Fruit fly (Drosophila melanogaster) whole organism, wandering third instar larva: ENCODE measurements around the gene CG4073.

Experiments
- CG32264 ChIP-seq: fragments of 200-800 bp; sonication (Bioruptor generic); optimal IDR thresholded peaks from 2 replicates; lab custom pipeline; 2016; ENCODE audit warnings: missing biosample characterization, missing genetic modification characterization
- CG9705 ChIP-seq: fragments of 200-800 bp; sonication (Bioruptor generic); optimal IDR thresholded peaks from 2 replicates; lab custom pipeline; 2018; ENCODE audit warnings: missing biosample characterization, mild to moderate bottlenecking, missing genetic modification characterization
- CrebA ChIP-seq: fragments of 200-800 bp; sonication (Bioruptor generic); optimal IDR thresholded peaks from 2 replicates; lab custom pipeline; 2016; ENCODE audit warnings: missing biosample characterization, mild to moderate bottlenecking, missing genetic modification characterization, borderline replicate concordance
- Dfd ChIP-seq: fragments of >200 bp; optimal IDR thresholded peaks from 2 replicates; lab custom pipeline; 2017; ENCODE audit warnings: missing biosample characterization, missing genetic modification characterization
- Dif ChIP-seq: fragments of 200-275, 200-300 bp; sonication (Bioruptor generic); optimal IDR thresholded peaks from 2 replicates; lab custom pipeline; 2018; ENCODE audit warnings: missing biosample characterization, missing genetic modification characterization; ENCODE audit not compliant: partially characterized antibody
- GATAd ChIP-seq: sonication (Bioruptor generic); optimal IDR thresholded peaks from 2 replicates; lab custom pipeline; 2016; ENCODE audit warnings: missing biosample characterization, missing genetic modification characterization
- HLH106 ChIP-seq: fragments of 200-800 bp; optimal IDR thresholded peaks from 3 replicates; lab custom pipeline; 2019; ENCODE audit warnings: missing biosample characterization, mild to moderate bottlenecking, missing genetic modification characterization, moderate library complexity
- Hnf4 ChIP-seq: fragments of 200-800 bp; sonication (Bioruptor generic); optimal IDR thresholded peaks from 2 replicates; lab custom pipeline; 2016; ENCODE audit warnings: missing biosample characterization, mild to moderate bottlenecking, missing genetic modification characterization
- Hr83 ChIP-seq: fragments of 200-300 bp; sonication (Bioruptor generic); optimal IDR thresholded peaks from 2 replicates; lab custom pipeline; 2016; ENCODE audit warnings: missing biosample characterization, mild to moderate bottlenecking, missing genetic modification characterization, moderate library complexity; ENCODE audit not compliant: poor library complexity, severe bottlenecking
- Jra ChIP-seq: sonication (Bioruptor generic); optimal IDR thresholded peaks from 2 replicates; lab custom pipeline; 2016; ENCODE audit warnings: missing biosample characterization, missing genetic modification characterization
- N ChIP-seq: fragments of >200 bp; optimal IDR thresholded peaks from 2 replicates; lab custom pipeline; 2018; ENCODE audit warnings: missing biosample characterization, missing external identifiers, missing genetic modification characterization
- OdsH ChIP-seq: fragments of 200-800 bp; sonication (Bioruptor generic); optimal IDR thresholded peaks from 2 replicates; lab custom pipeline; 2016; ENCODE audit warnings: missing biosample characterization, mild to moderate bottlenecking, missing genetic modification characterization
- Rel ChIP-seq, 2 experiments: fragments of 200-800 bp; sonication (Bioruptor generic) in 1 of 2; optimal IDR thresholded peaks; 2 replicates in 1 of 2; 3 replicates in 1 of 2; lab custom pipeline; 2016 to 2019; ENCODE audit warnings: mild to moderate bottlenecking in 2 of 2, missing biosample characterization in 2 of 2, missing genetic modification characterization in 2 of 2, moderate library complexity in 1 of 2
- Sp1 ChIP-seq: fragments of 200-800 bp; sonication (Bioruptor generic); optimal IDR thresholded peaks from 3 replicates; lab custom pipeline; 2019; ENCODE audit warnings: missing biosample characterization, mild to moderate bottlenecking, missing genetic modification characterization, moderate library complexity
- Vsx2 ChIP-seq: fragments of 200-300, 225-300 bp; sonication (Bioruptor generic); optimal IDR thresholded peaks from 2 replicates; lab custom pipeline; 2018; ENCODE audit warnings: missing biosample characterization, missing genetic modification characterization; ENCODE audit not compliant: partially characterized antibody
- br ChIP-seq: fragments of 200-800 bp; sonication (Bioruptor generic); optimal IDR thresholded peaks from 2 replicates; lab custom pipeline; 2016; ENCODE audit warnings: missing biosample characterization, missing genetic modification characterization
- brk ChIP-seq: fragments of 200-800 bp; sonication (Bioruptor generic); optimal IDR thresholded peaks from 2 replicates; lab custom pipeline; 2016; ENCODE audit warnings: missing biosample characterization, mild to moderate bottlenecking, missing genetic modification characterization
- dl ChIP-seq, 2 experiments: fragments of 175-275, 200-275 bp in 1 of 2; fragments of 200-275 bp in 1 of 2; sonication (Bioruptor generic); optimal IDR thresholded peaks; lab custom pipeline; 2018; ENCODE audit warnings: mild to moderate bottlenecking in 2 of 2, missing biosample characterization in 2 of 2, missing genetic modification characterization in 2 of 2, moderate library complexity in 2 of 2; ENCODE audit not compliant: partially characterized antibody in 2 of 2, insufficient read depth in 1 of 2
- dmrt93B ChIP-seq: fragments of 200-800 bp; sonication (Bioruptor generic); optimal IDR thresholded peaks from 2 replicates; lab custom pipeline; 2018; ENCODE audit warnings: missing biosample characterization, mild to moderate bottlenecking, missing genetic modification characterization
- dsf ChIP-seq: sonication (Bioruptor generic); optimal IDR thresholded peaks from 2 replicates; lab custom pipeline; 2016; ENCODE audit warnings: missing biosample characterization, missing genetic modification characterization, borderline replicate concordance
- ey ChIP-seq: fragments of 200-800 bp; sonication (Bioruptor generic); optimal IDR thresholded peaks from 2 replicates; lab custom pipeline; 2016; ENCODE audit warnings: missing biosample characterization, missing genetic modification characterization
- foxo ChIP-seq, 2 experiments: fragments of 200-800 bp; sonication (Bioruptor generic); optimal IDR thresholded peaks; 2 replicates in 1 of 2; 3 replicates in 1 of 2; lab custom pipeline; 2016 to 2017; ENCODE audit warnings: missing biosample characterization in 2 of 2, missing genetic modification characterization in 2 of 2
- fru ChIP-seq: fragments of 200-800 bp; sonication (Bioruptor generic); optimal IDR thresholded peaks from 3 replicates; lab custom pipeline; 2016; ENCODE audit warnings: missing biosample characterization, mild to moderate bottlenecking, missing genetic modification characterization
- h ChIP-seq: fragments of 200-800 bp; sonication (Bioruptor generic); optimal IDR thresholded peaks from 3 replicates; lab custom pipeline; 2016; ENCODE audit warnings: missing biosample characterization, mild to moderate bottlenecking, missing genetic modification characterization
- jim ChIP-seq: fragments of 175-275, 200-325 bp; sonication (Bioruptor generic); optimal IDR thresholded peaks from 2 replicates; lab custom pipeline; 2016; ENCODE audit warnings: missing biosample characterization, mild to moderate bottlenecking, missing genetic modification characterization
- pan ChIP-seq: fragments of >200 bp; optimal IDR thresholded peaks from 2 replicates; lab custom pipeline; 2017
- psq ChIP-seq: fragments of 200-800 bp; sonication (Bioruptor generic); optimal IDR thresholded peaks from 3 replicates; lab custom pipeline; 2017; ENCODE audit warnings: missing biosample characterization, mild to moderate bottlenecking, missing genetic modification characterization, moderate library complexity
- rgr ChIP-seq: fragments of 200-800 bp; sonication (Bioruptor generic); optimal IDR thresholded peaks from 3 replicates; lab custom pipeline; 2016; ENCODE audit warnings: missing biosample characterization, mild to moderate bottlenecking, missing genetic modification characterization
- sv ChIP-seq: fragments of 200-800 bp; sonication (Bioruptor generic); optimal IDR thresholded peaks from 3 replicates; lab custom pipeline; 2016; ENCODE audit warnings: missing biosample characterization, missing genetic modification characterization
- tai ChIP-seq: sonication (Bioruptor generic); optimal IDR thresholded peaks from 2 replicates; lab custom pipeline; 2016; ENCODE audit warnings: missing biosample characterization, missing genetic modification characterization
- woc ChIP-seq: sonication (Bioruptor generic); optimal IDR thresholded peaks from 2 replicates; lab custom pipeline; 2016; ENCODE audit warnings: missing biosample characterization, mild to moderate bottlenecking, missing genetic modification characterization

The CG4073 gene

dm6 chr3R:10683226-10683625 lies 31.4 kb upstream of the CG4073 start:
- TF ChIP-seq tai (GFP tag; lab: Kevin White, UChicago) (no peak), sv (GFP tag; lab: Kevin White, UChicago) (no peak), dmrt93B (GFP tag; lab: Kevin White, UChicago) (no peak), Jra (GFP tag; lab: Kevin White, UChicago) (no peak), br (GFP tag; lab: Kevin White, UChicago) (no peak), CrebA (GFP tag; lab: Kevin White, UChicago) (peak; percentile 33)

DNA sequence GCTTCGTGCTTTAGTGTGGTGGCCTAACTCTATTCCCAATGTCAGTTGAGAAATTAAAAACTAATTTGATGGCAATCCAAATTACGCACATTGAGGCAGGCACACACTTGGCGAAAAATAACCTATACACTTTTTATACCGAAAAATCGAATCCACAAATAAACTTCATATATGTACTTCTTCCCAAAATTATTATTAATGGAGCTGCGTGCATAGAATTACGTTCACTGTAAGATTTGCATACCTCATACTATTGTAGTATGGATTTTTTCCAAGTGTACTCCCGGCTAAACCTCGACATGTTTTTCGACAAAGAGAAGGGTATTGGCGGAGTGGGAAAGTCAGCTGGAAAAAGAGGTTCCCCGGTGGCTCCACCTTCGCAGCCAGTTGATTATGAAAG lies 30.3 kb upstream of the CG4073 start:
- TF ChIP-seq sv (GFP tag; lab: Kevin White, UChicago) (peak; percentile 19), h (peak; percentile 41), fru (GFP tag; lab: Kevin White, UChicago) (peak; percentile 53), foxo (GFP tag; optimal IDR thresholded peaks at IDR 0.05; lab: Kevin White, UChicago) (peak in 1 of 2 experiments; percentile 36), dmrt93B (GFP tag; lab: Kevin White, UChicago) (no peak), HLH106 (tag; lab: Kevin White, UChicago) (no peak)

dm6 chr3R:10686307-10687094 lies 28.1 kb upstream of the CG4073 start, which contains the start of gene Skel:
Gene Skel, plus strand, starts transcription at chr3R:10686943.
- TF ChIP-seq N (no peak), CrebA (GFP tag; lab: Kevin White, UChicago) (no peak), fru (GFP tag; lab: Kevin White, UChicago) (no peak), Hnf4 (GFP tag; lab: Kevin White, UChicago) (no peak), dsf (GFP tag; lab: Kevin White, UChicago) (no peak), ey (GFP tag; lab: Kevin White, UChicago) (no peak), Rel (GFP tag; optimal IDR thresholded peaks at IDR 0.05; lab: Kevin White, UChicago) (no peak), Rel (tag; optimal IDR thresholded peaks at IDR 0.05; lab: Kevin White, UChicago) (no peak), dl (GFP tag; optimal IDR thresholded peaks at IDR 0.05; lab: Kevin White, UChicago; ENCODE audit: insufficient read depth in 1 of 2, partially characterized antibody in 2 of 2) (peak in 1 of 2 experiments; percentile 14), br (GFP tag; lab: Kevin White, UChicago) (no peak), OdsH (no peak), Vsx2 (GFP tag; lab: Kevin White, UChicago) (peak; percentile 34), Dif (peak; percentile 75), Dfd (no peak), h (peak; percentile 3), rgr (GFP tag; lab: Kevin White, UChicago) (no peak), brk (GFP tag; lab: Kevin White, UChicago) (no peak), GATAd (GFP tag; lab: Kevin White, UChicago) (no peak), dmrt93B (GFP tag; lab: Kevin White, UChicago) (no peak), Sp1 (GFP tag; lab: Kevin White, UChicago) (no peak)

dm6 chr3R:10687312-10687711 lies 27.3 kb upstream of the CG4073 start:
- TF ChIP-seq ey (GFP tag; lab: Kevin White, UChicago) (no peak), dmrt93B (GFP tag; lab: Kevin White, UChicago) (no peak), OdsH (no peak), woc (GFP tag; lab: Kevin White, UChicago) (no peak), Hr83 (GFP tag; lab: Kevin White, UChicago) (no peak), CG9705 (GFP tag; lab: Kevin White, UChicago) (no peak), dl (GFP tag; optimal IDR thresholded peaks at IDR 0.05; lab: Kevin White, UChicago; ENCODE audit: insufficient read depth in 1 of 2, partially characterized antibody in 2 of 2) (no peak), Dif (no peak), dsf (GFP tag; lab: Kevin White, UChicago) (no peak), Sp1 (GFP tag; lab: Kevin White, UChicago) (no peak), psq (GFP tag; lab: Kevin White, UChicago) (no peak), Hnf4 (GFP tag; lab: Kevin White, UChicago) (no peak), sv (GFP tag; lab: Kevin White, UChicago) (no peak), N (no peak), rgr (GFP tag; lab: Kevin White, UChicago) (no peak), jim (GFP tag; lab: Kevin White, UChicago) (no peak), pan (lab: Kevin White, UChicago) (no peak), CG32264 (no peak)
